Worm (Caenorhabditis elegans) whole organism, L1 larva: ENCODE results near the gene T03F7.7.

Source experiments
- ceh-82 ChIP-seq, 3 experiments: fragments of 150-350 bp in 1 of 3; sonication (generic microtip) in 2 of 3; optimal IDR thresholded peaks; 2 replicates each; lab custom pipeline; 2014 to 2017; ENCODE audit warnings: missing biosample characterization in 3 of 3, missing genetic modification characterization in 3 of 3
- nhr-76 ChIP-seq: sonication (generic microtip); optimal IDR thresholded peaks from 2 replicates; lab custom pipeline; 2017; ENCODE audit warnings: missing biosample characterization, missing genetic modification characterization
- unc-62 ChIP-seq: fragments of 150-350 bp; optimal IDR thresholded peaks from 2 replicates; lab custom pipeline; 2014; ENCODE audit warnings: missing biosample characterization, missing genetic modification reagents, missing genetic modification characterization
- ztf-4 ChIP-seq: fragments of 150-350 bp; optimal IDR thresholded peaks from 2 replicates; lab custom pipeline; 2014; ENCODE audit warnings: missing biosample characterization, missing genetic modification characterization

- no peak for TF ChIP-seq ztf-4
- no peak for TF ChIP-seq ceh-82 (tag; optimal IDR thresholded peaks at IDR 0.05; lab: Kevin White, UChicago)
- no peak for TF ChIP-seq unc-62
- no peak for TF ChIP-seq nhr-76
Observed at ce11 chrV:11308915-11309314, 2.3 kb upstream of the T03F7.7 start.
